Worm (Caenorhabditis elegans): ENCODE data around the gene ugt-56.

Gene ugt-56

DNA sequence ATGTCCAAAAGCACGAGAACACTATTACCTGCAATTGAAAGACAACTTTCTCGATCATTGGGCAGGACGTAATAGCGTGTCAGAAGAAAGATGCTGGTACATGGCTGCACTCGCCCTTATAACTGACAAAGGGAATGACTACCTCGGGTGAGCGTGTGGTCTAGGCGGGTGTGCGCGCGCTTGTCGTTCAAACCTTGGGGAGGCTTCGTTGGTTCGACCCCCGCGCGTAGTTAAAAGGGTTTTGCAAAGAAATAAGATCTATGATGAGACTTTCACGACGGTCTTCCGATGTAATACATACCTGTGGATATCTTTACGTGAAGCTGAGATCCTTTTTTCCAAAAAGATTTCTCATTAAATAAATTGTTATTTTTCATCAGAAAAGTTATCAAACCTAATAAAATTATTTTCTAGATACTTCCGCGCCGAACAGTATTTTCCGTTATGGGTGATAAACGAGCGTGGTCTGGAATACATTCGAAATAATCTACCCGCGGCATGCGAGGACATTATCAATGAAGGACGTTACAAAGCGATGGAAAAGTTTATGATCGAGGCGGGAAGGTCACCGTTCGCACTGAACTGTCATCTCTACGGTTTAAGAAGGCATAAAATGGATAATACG, 44.8 kb downstream of the ugt-56 start (continued):
- TF ChIP-seq aptf-2 (GFP tag; conservative IDR thresholded peaks at IDR 0.05) (peak; percentile 85), lin-40 (tag; optimal IDR thresholded peaks at IDR 0.05) (peak; percentile 91), F22D6.2 (tag; optimal IDR thresholded peaks at IDR 0.05) (peak; percentile 90), atf-7 (tag; optimal IDR thresholded peaks at IDR 0.05) (peak; percentile 97), nfya-2 (GFP tag; IDR thresholded peaks at IDR 0.05) (peak; percentile 97), madf-6 (GFP tag; IDR thresholded peaks at IDR 0.05) (peak; percentile 92), hmg-1.2 (GFP tag; IDR thresholded peaks at IDR 0.05) (peak; percentile 91), xnd-1 (tag; optimal IDR thresholded peaks at IDR 0.05) (peak; percentile 50), lin-35 (GFP tag; optimal IDR thresholded peaks at IDR 0.05) (peak; percentile 13 to 79 (median 70)), rec-8 (tag; optimal IDR thresholded peaks at IDR 0.05) (peak; percentile 96 to 99), sea-2 (GFP tag; IDR thresholded peaks at IDR 0.05) (peak; percentile 99), unc-62 (GFP tag; optimal IDR thresholded peaks at IDR 0.05) (no peak), F10E7.11 (tag; optimal IDR thresholded peaks at IDR 0.05) (peak; percentile 100), Y67H2A.10 (GFP tag; conservative IDR thresholded peaks at IDR 0.05) (peak; percentile 87), ama-1 (optimal IDR thresholded peaks at IDR 0.05) (peak; percentile 69), ama-1 (GFP tag; optimal IDR thresholded peaks at IDR 0.05) (peak; percentile 95 to 96), D2030.7 (GFP tag; IDR thresholded peaks at IDR 0.05) (peak; percentile 90), C17E4.6 (GFP tag; IDR thresholded peaks at IDR 0.05) (peak; percentile 96), snpc-4 (GFP tag; optimal IDR thresholded peaks at IDR 0.05) (peak; percentile 87), snpc-4 (tag; optimal IDR thresholded peaks at IDR 0.05) (peak in 3 of 4 experiments; percentile 83 to 87 (median 86)), bed-2 (GFP tag; IDR thresholded peaks at IDR 0.05) (peak; percentile 96), Y56A3A.18 (GFP tag; IDR thresholded peaks at IDR 0.05) (peak; percentile 99), ceh-100 (GFP tag; IDR thresholded peaks at IDR 0.05) (peak; percentile 86), ceh-79 (tag; optimal IDR thresholded peaks at IDR 0.05) (peak; percentile 100), cebp-1 (GFP tag; IDR thresholded peaks at IDR 0.05) (peak; percentile 87), cebp-1 (tag; optimal IDR thresholded peaks at IDR 0.05) (peak; percentile 94), mes-4 (tag; optimal IDR thresholded peaks at IDR 0.05) (peak; percentile 96), lir-1 (GFP tag; conservative IDR thresholded peaks at IDR 0.05) (peak; percentile 78; the same call in 1 of the 2 replicates), ztf-6 (GFP tag; IDR thresholded peaks at IDR 0.05) (peak; percentile 95), ceh-91 (GFP tag; IDR thresholded peaks at IDR 0.05) (peak; percentile 80), efl-1 (GFP tag; optimal IDR thresholded peaks at IDR 0.05) (peak; percentile 49), nfya-1 (tag; optimal IDR thresholded peaks at IDR 0.05; ENCODE audit: borderline replicate concordance, insufficient read depth) (no peak), cebp-2 (GFP tag; IDR thresholded peaks at IDR 0.05) (peak; percentile 100), F37B4.10 (GFP tag; IDR thresholded peaks at IDR 0.05) (peak; percentile 100), Y53F4B.3 (GFP tag; IDR thresholded peaks at IDR 0.05) (peak; percentile 90), pbrm-1 (GFP tag; IDR thresholded peaks at IDR 0.05) (peak; percentile 90), F52B5.7 (tag; optimal IDR thresholded peaks at IDR 0.05) (peak; percentile 100), mcd-1 (GFP tag; IDR thresholded peaks at IDR 0.05) (peak; percentile 90), unc-130 (GFP tag; optimal IDR thresholded peaks at IDR 0.05) (peak; percentile 85), F33H1.4 (GFP tag; IDR thresholded peaks at IDR 0.05) (peak; percentile 74), F57C9.4 (tag; optimal IDR thresholded peaks at IDR 0.05) (peak; percentile 99), dpl-1 (GFP tag; optimal IDR thresholded peaks at IDR 0.05) (peak; percentile 44), ets-4 (GFP tag; optimal IDR thresholded peaks at IDR 0.05) (peak; percentile 100)
